Fruit fly (Drosophila melanogaster): ENCODE measurements around the gene CG6179.
A peak's percentile ranks its signal among the peaks of the same experiment; 100 is the strongest.

The CG6179 gene

DNA sequence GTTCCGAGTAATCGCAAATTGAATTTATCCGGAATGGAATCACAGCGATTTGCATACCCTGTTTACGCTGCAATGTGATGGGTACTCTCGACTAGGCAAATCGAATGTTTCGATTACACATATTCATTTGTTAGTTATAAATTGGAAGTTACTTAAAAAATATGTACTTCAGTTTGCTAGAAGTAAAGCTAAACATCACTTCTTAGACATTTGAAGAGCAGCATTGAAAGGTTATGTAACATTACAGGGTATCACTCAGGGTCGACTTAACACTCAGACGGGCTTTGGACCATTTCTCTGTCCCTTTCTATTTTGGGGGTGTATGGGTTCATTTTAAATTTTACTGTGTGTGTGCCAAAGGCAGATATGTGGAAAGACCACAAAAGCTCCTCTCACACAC lies 38.9 kb upstream of the CG6179 start (continued):
- TF ChIP-seq Nf-YC (tag; optimal IDR thresholded peaks at IDR 0.05): no peak
- no peak for TF ChIP-seq Side (GFP tag; optimal IDR thresholded peaks at IDR 0.05)
- TF ChIP-seq CG17328 (GFP tag; IDR thresholded peaks at IDR 0.05): no peak
- TF ChIP-seq ham (GFP tag; IDR thresholded peaks at IDR 0.05): no peak
- TF ChIP-seq luna (GFP tag; optimal IDR thresholded peaks at IDR 0.05): no peak
- TF ChIP-seq klu (GFP tag; IDR thresholded peaks at IDR 0.05): no peak
- no peak for TF ChIP-seq sim (GFP tag; IDR thresholded peaks at IDR 0.05)
- no peak for TF ChIP-seq D (optimal IDR thresholded peaks at IDR 0.05)
- TF ChIP-seq D (GFP tag; optimal IDR thresholded peaks at IDR 0.05): no peak
- TF ChIP-seq CG15514 (GFP tag; optimal IDR thresholded peaks at IDR 0.05): no peak
- no peak for TF ChIP-seq gce (GFP tag; IDR thresholded peaks at IDR 0.05)
- TF ChIP-seq CG2875 (GFP tag; optimal IDR thresholded peaks at IDR 0.05): no peak
- no peak for TF ChIP-seq sr (GFP tag; IDR thresholded peaks at IDR 0.05)
- TF ChIP-seq Hmx (GFP tag; optimal IDR thresholded peaks at IDR 0.05): no peak
- no peak for TF ChIP-seq CG6765 (GFP tag; optimal IDR thresholded peaks at IDR 0.05)
- TF ChIP-seq CG33213 (GFP tag; optimal IDR thresholded peaks at IDR 0.05): no peak
- no peak for TF ChIP-seq NFAT (GFP tag; IDR thresholded peaks at IDR 0.05)
- no peak for TF ChIP-seq aop (GFP tag; IDR thresholded peaks at IDR 0.05)
- no peak for TF ChIP-seq crc (GFP tag; optimal IDR thresholded peaks at IDR 0.05)
- no peak for TF ChIP-seq hth (optimal IDR thresholded peaks at IDR 0.05)
- no peak for TF ChIP-seq CG34422 (GFP tag; IDR thresholded peaks at IDR 0.05)
- no peak for TF ChIP-seq CG13287 (GFP tag; IDR thresholded peaks at IDR 0.05; ENCODE audit: partially characterized antibody)
- TF ChIP-seq CG18619 (GFP tag; optimal IDR thresholded peaks at IDR 0.05): no peak
- no peak for TF ChIP-seq da (GFP tag; optimal IDR thresholded peaks at IDR 0.05)
- no peak for TF ChIP-seq CG30020 (tag; optimal IDR thresholded peaks at IDR 0.05)
- no peak for TF ChIP-seq CG6654 (GFP tag; optimal IDR thresholded peaks at IDR 0.05)
- no peak for TF ChIP-seq Deaf1 (tag; optimal IDR thresholded peaks at IDR 0.05)
- no peak for TF ChIP-seq Dad (GFP tag; optimal IDR thresholded peaks at IDR 0.05)
- TF ChIP-seq CG7271 (tag; optimal IDR thresholded peaks at IDR 0.05): no peak
- no peak for TF ChIP-seq CG14441 (GFP tag; IDR thresholded peaks at IDR 0.05)
- TF ChIP-seq ewg (GFP tag; optimal IDR thresholded peaks at IDR 0.05): no peak
- TF ChIP-seq Dbx (GFP tag; IDR thresholded peaks at IDR 0.05): no peak
- TF ChIP-seq CG34376 (GFP tag; optimal IDR thresholded peaks at IDR 0.05): no peak
- no peak for TF ChIP-seq ase (GFP tag; IDR thresholded peaks at IDR 0.05)
- no peak for TF ChIP-seq CG15479 (GFP tag; optimal IDR thresholded peaks at IDR 0.05)
- TF ChIP-seq tio (GFP tag; optimal IDR thresholded peaks at IDR 0.05): no peak
- no peak for TF ChIP-seq CG30403 (GFP tag; optimal IDR thresholded peaks at IDR 0.05)
- no peak for TF ChIP-seq Awh (GFP tag; IDR thresholded peaks at IDR 0.05)
- no peak for TF ChIP-seq mirr (GFP tag; optimal IDR thresholded peaks at IDR 0.05)
- TF ChIP-seq scrt (GFP tag; optimal IDR thresholded peaks at IDR 0.05): no peak
- TF ChIP-seq Lhr (GFP tag; optimal IDR thresholded peaks at IDR 0.05): no peak
- TF ChIP-seq CG12942 (GFP tag; optimal IDR thresholded peaks at IDR 0.05): no peak
- no peak for TF ChIP-seq Dfd (GFP tag; optimal IDR thresholded peaks at IDR 0.05)
- no peak for TF ChIP-seq onecut (GFP tag; IDR thresholded peaks at IDR 0.05)
- no peak for TF ChIP-seq cg (GFP tag; optimal IDR thresholded peaks at IDR 0.05)
- no peak for TF ChIP-seq lbe (GFP tag; optimal IDR thresholded peaks at IDR 0.05)
- TF ChIP-seq Med (GFP tag): no peak
- no peak for TF ChIP-seq stc (GFP tag; IDR thresholded peaks at IDR 0.05)
- peak; percentile 41 for TF ChIP-seq Fer3 (tag; optimal IDR thresholded peaks at IDR 0.05)
- no peak for TF ChIP-seq CG1647 (GFP tag; optimal IDR thresholded peaks at IDR 0.05)
- no peak for TF ChIP-seq zf30C (GFP tag; optimal IDR thresholded peaks at IDR 0.05)
- no peak for TF ChIP-seq Oaz (GFP tag; IDR thresholded peaks at IDR 0.05)
- no peak for TF ChIP-seq Eip74EF (GFP tag; optimal IDR thresholded peaks at IDR 0.05)
